Worm (Caenorhabditis elegans): ENCODE results near the gene T15B7.1.

Gene T15B7.1

ce11 chrV:6803992-6804391 lies 38.5 kb upstream of the T15B7.1 start, which contains the start of gene dmsr-11:
Gene dmsr-11 (minus strand): TSS chrV:6804092.
- no peak for TF ChIP-seq fkh-8 (tag; optimal IDR thresholded peaks at IDR 0.05)
- TF ChIP-seq blmp-1 (tag; optimal IDR thresholded peaks at IDR 0.05), result no peak
- no peak for TF ChIP-seq nhr-12 (tag; optimal IDR thresholded peaks at IDR 0.05)
- TF ChIP-seq lin-14 (GFP tag; optimal IDR thresholded peaks at IDR 0.05), result no peak
- no peak for TF ChIP-seq dpl-1 (GFP tag; optimal IDR thresholded peaks at IDR 0.05)
- no peak for TF ChIP-seq sptf-1 (tag; optimal IDR thresholded peaks at IDR 0.05)
- no peak for TF ChIP-seq hpl-2 (GFP tag; optimal IDR thresholded peaks at IDR 0.05)

ce11 chrV:6806340-6806739 lies 36.2 kb upstream of the T15B7.1 start, which contains the start of gene dmsr-12:
Gene dmsr-12 (minus strand): TSS chrV:6806440.
- TF ChIP-seq mab-9 (GFP tag; IDR thresholded peaks at IDR 0.05), result no peak
- no peak for TF ChIP-seq lin-14 (GFP tag; optimal IDR thresholded peaks at IDR 0.05)
- TF ChIP-seq nhr-28 (tag; optimal IDR thresholded peaks at IDR 0.05), result no peak
- no peak for TF ChIP-seq unc-130 (tag; optimal IDR thresholded peaks at IDR 0.05)
- no peak for TF ChIP-seq ztf-11 (tag; optimal IDR thresholded peaks at IDR 0.05)
- TF ChIP-seq dsc-1 (tag; optimal IDR thresholded peaks at IDR 0.05), result no peak
- no peak for TF ChIP-seq rnt-1 (tag; optimal IDR thresholded peaks at IDR 0.05)
- TF ChIP-seq tlp-1 (tag; optimal IDR thresholded peaks at IDR 0.05), result no peak
- TF ChIP-seq sptf-1 (tag; optimal IDR thresholded peaks at IDR 0.05), result no peak
- no peak for TF ChIP-seq nhr-20 (tag; optimal IDR thresholded peaks at IDR 0.05)
- TF ChIP-seq fos-1 (tag; optimal IDR thresholded peaks at IDR 0.05), result no peak

DNA sequence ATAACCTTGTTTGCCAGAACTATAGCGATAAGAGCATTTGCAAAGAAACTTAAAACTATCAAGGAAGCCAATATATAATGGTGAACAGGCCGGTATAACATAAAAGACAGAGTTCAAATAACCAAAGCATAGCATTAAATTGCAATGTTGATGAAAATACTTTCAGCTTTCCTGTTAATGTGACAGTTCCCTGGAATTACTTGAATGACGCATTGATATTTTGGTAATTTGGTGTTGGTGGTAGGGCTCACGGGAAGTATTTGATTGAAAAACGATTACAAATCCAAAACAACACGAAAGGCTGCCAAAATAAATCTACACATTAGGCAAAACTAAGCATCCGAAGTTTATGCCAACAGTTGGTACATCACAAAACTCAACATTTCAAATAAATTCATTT lies 33.6 kb upstream of the T15B7.1 start, which contains the start of gene dmsr-16:
TSS of gene dmsr-16 (minus strand) at position 101 of the 400 bp plus-strand sequence.
- TF ChIP-seq lin-39 (tag; optimal IDR thresholded peaks at IDR 0.05) (no peak), unc-30 (tag; optimal IDR thresholded peaks at IDR 0.05) (no peak), egl-27 (tag; optimal IDR thresholded peaks at IDR 0.05) (no peak), unc-86 (tag; optimal IDR thresholded peaks at IDR 0.05) (no peak), ets-5 (GFP tag; IDR thresholded peaks at IDR 0.05) (no peak), ceh-82 (tag; optimal IDR thresholded peaks at IDR 0.05) (no peak), nhr-76 (tag; optimal IDR thresholded peaks at IDR 0.05) (no peak), fos-1 (tag; optimal IDR thresholded peaks at IDR 0.05) (no peak), skn-1 (tag; optimal IDR thresholded peaks at IDR 0.05) (no peak), fkh-4 (tag; optimal IDR thresholded peaks at IDR 0.05; ENCODE audit: borderline replicate concordance) (no peak), ceh-8 (GFP tag; optimal IDR thresholded peaks at IDR 0.05) (no peak)

DNA sequence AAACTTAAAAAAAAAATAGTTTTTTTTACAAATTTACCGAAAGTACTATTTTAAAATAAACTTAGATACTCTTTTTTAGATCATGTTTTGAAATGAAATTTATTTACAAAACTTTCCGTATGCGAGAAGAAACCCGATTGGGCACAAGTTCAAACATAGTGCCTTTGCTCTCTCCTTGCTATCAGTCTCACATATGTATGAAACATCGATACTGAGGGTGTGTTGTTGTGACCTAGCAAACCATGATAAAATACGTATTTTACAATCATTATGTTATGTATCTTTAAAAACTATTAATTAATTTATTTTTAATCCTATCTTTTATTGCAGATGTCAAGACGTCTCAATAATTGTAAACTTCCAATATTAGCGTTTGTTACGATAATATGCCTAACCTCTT lies 32.4 kb upstream of the T15B7.1 start:
- TF ChIP-seq dsc-1 (tag; optimal IDR thresholded peaks at IDR 0.05), result no peak
- TF ChIP-seq elt-2 (tag; optimal IDR thresholded peaks at IDR 0.05), result peak; percentile 32

DNA sequence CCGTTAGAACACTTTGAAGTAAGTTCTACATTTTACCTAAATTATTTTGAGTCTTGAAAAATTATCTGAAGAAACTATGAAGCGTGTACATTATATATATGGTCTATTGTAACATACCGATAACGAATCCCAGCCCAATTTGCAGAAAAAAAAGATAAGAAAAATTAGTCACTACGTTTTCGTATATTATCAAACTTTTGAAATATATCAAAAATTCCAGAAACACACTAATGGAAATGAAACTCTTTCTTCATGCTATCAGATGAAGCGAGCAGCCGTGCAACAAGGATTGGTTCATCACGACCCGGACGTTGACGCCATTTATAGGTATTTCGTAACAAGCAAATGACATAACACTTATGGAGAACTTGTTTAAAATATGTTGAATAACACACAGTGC lies 30.7 kb upstream of the T15B7.1 start:
- TF ChIP-seq elt-2 (tag; optimal IDR thresholded peaks at IDR 0.05) (peak; percentile 77), ama-1 (optimal IDR thresholded peaks at IDR 0.05) (no peak), tlp-1 (tag; optimal IDR thresholded peaks at IDR 0.05) (peak; percentile 50), nhr-85 (tag) (no peak), ztf-4 (tag; optimal IDR thresholded peaks at IDR 0.05) (no peak), nhr-71 (tag; optimal IDR thresholded peaks at IDR 0.05) (no peak)

- TF ChIP-seq tlp-1 (tag; optimal IDR thresholded peaks at IDR 0.05) (no peak), efl-1 (optimal IDR thresholded peaks at IDR 0.05) (no peak), efl-1 (GFP tag; optimal IDR thresholded peaks at IDR 0.05 in 1 of 2) (peak in 1 of 2 experiments; percentile 77)
Observed at ce11 chrV:6813862-6814261, 28.7 kb upstream of the T15B7.1 start.

All from whole organism, L1 larva.